Worm (Caenorhabditis elegans): Measurements from ENCODE around the gene C06C3.10.

- no peak for TF ChIP-seq ztf-29 (GFP tag; IDR thresholded peaks at IDR 0.05)
- TF ChIP-seq T22C8.4 (GFP tag; IDR thresholded peaks at IDR 0.05), result no peak
- no peak for TF ChIP-seq ref-1 (GFP tag; conservative IDR thresholded peaks at IDR 0.05)
- TF ChIP-seq flt-1 (GFP tag; IDR thresholded peaks at IDR 0.05), result no peak
Measured at ce11 chrII:9403846-9404245, 26.8 kb upstream of the C06C3.10 start, which contains the start of gene Y51B9A.5.
